Worm (Caenorhabditis elegans) whole organism, L4 larva: ENCODE results near the gene C35B1.5.

Source experiments
- ama-1 ChIP-seq: fragments of 150-350 bp; optimal IDR thresholded peaks from 2 replicates; lab custom pipeline; 2014; ENCODE audit warnings: inconsistent platforms, mixed read lengths
- ceh-82 ChIP-seq: sonication (generic microtip); optimal IDR thresholded peaks from 2 replicates; lab custom pipeline; 2017; ENCODE audit warnings: missing biosample characterization, missing genetic modification characterization
- dpl-1 ChIP-seq: fragments of 150-350 bp; optimal IDR thresholded peaks from 2 replicates; lab custom pipeline; 2014; ENCODE audit warnings: missing biosample characterization, missing genetic modification reagents, missing genetic modification characterization
- mep-1 ChIP-seq: fragments of 150-350 bp; sonication (generic microtip); optimal IDR thresholded peaks from 3 replicates; lab custom pipeline; 2014; ENCODE audit warnings: missing biosample characterization, missing genetic modification characterization
- nhr-76 ChIP-seq: fragments of 150-350 bp; optimal IDR thresholded peaks from 2 replicates; lab custom pipeline; 2014; ENCODE audit warnings: missing biosample characterization, missing genetic modification characterization
- sdz-12 ChIP-seq: fragments of 200-800 bp; sonication (Bioruptor generic); optimal IDR thresholded peaks from 2 replicates; lab custom pipeline; 2018; ENCODE audit warnings: mild to moderate bottlenecking, missing genetic modification characterization, missing compliant biosample characterization
- unc-130 ChIP-seq: sonication (generic microtip); optimal IDR thresholded peaks from 2 replicates; lab custom pipeline; 2016; ENCODE audit warnings: missing genetic modification reagents, missing genetic modification characterization, missing compliant biosample characterization

DNA sequence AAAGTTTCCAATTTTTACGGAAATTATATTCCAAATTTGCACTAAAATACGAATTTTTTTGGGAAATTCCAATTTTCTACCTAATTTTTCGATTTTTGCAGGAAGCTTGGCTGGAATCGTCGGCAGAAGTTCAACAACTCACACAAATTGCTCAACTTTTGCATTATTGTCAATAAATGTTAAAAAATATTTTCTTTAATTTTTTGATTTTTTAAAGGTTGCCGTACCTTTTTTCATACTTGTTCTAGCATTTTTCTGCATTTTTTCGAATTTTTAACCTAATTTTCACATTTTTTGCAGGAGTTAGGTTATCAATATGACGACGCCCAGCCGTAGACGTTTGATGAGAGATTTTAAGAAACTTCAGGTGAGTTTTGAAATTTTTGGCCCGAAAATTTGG lies 18.7 kb upstream of the C35B1.5 start, which contains the start of gene ubc-1:
- TF ChIP-seq nhr-76, result no peak
- TF ChIP-seq ceh-82 (tag; lab: Kevin White, UChicago), result no peak
- TF ChIP-seq dpl-1 (GFP tag; lab: Kevin White, UChicago), result no peak
- TF ChIP-seq mep-1 (tag; lab: Kevin White, UChicago), result no peak
- TF ChIP-seq ama-1 (lab: Kevin White, UChicago), result no peak
- TF ChIP-seq unc-130 (GFP tag; lab: Kevin White, UChicago), result no peak
- no peak for TF ChIP-seq sdz-12 (GFP tag; lab: Kevin White, UChicago)
